Worm (Caenorhabditis elegans) whole organism, young adult: ENCODE measurements around the gene F21H7.3.

Experiments used
- C06A6.2 ChIP-seq: fragments of 200-800 bp; sonication (Bioruptor generic); conservative IDR thresholded peaks from 2 replicates; pipeline ENCODE4 v1.3.6; 2022; ENCODE audit warnings: missing genetic modification characterization, missing compliant biosample characterization
- F57A8.1 ChIP-seq: fragments of 200-800 bp; sonication (Bioruptor generic); optimal IDR thresholded peaks from 2 replicates; lab custom pipeline; 2018; ENCODE audit warnings: mild to moderate bottlenecking, missing genetic modification characterization, moderate library complexity, missing compliant biosample characterization
- T07F8.4 ChIP-seq: sonication (generic microtip); optimal IDR thresholded peaks from 2 replicates; lab custom pipeline; 2016; ENCODE audit warnings: mild to moderate bottlenecking, missing genetic modification characterization, moderate library complexity, missing compliant biosample characterization
- Y56A3A.18 ChIP-seq: fragments of 200-800 bp; sonication (Bioruptor generic); IDR thresholded peaks from 2 replicates; pipeline ENCODE4 v1.3.6; 2022; ENCODE audit warnings: missing genetic modification reagents, missing genetic modification characterization, missing compliant biosample characterization
- attf-3 ChIP-seq: fragments of 200-800 bp; sonication (Bioruptor generic); conservative IDR thresholded peaks from 2 replicates; pipeline ENCODE4 v1.3.6; 2022; ENCODE audit warnings: missing genetic modification reagents, missing genetic modification characterization, missing compliant biosample characterization
- bed-2 ChIP-seq: fragments of 200-800 bp; sonication (Bioruptor generic); IDR thresholded peaks from 2 replicates; pipeline ENCODE4 v1.3.6; 2022; ENCODE audit warnings: missing genetic modification reagents, missing genetic modification characterization, missing compliant biosample characterization
- dox-1 ChIP-seq: fragments of 200-800 bp; sonication (Bioruptor generic); IDR thresholded peaks from 2 replicates; pipeline ENCODE4 v1.3.6; 2022; ENCODE audit warnings: missing genetic modification reagents, missing genetic modification characterization, missing compliant biosample characterization
- fkh-3 ChIP-seq: sonication (generic microtip); optimal IDR thresholded peaks from 2 replicates; lab custom pipeline; 2016; ENCODE audit warnings: mild to moderate bottlenecking, missing genetic modification characterization, missing compliant biosample characterization
- madf-3 ChIP-seq: fragments of 200-800 bp; sonication (Bioruptor generic); IDR thresholded peaks from 2 replicates; pipeline ENCODE4 v1.3.6; 2022; ENCODE audit warnings: missing genetic modification reagents, missing genetic modification characterization, missing compliant biosample characterization
- pha-4 ChIP-seq: fragments of 150-350 bp; sonication (generic microtip); optimal IDR thresholded peaks from 2 replicates; lab custom pipeline; 2014; ENCODE audit warnings: missing biosample characterization, missing genetic modification reagents, missing genetic modification characterization
- sea-2 ChIP-seq: fragments of 200-800 bp; sonication (Bioruptor generic); IDR thresholded peaks from 2 replicates; pipeline ENCODE4 v1.3.6; 2022; ENCODE audit warnings: missing genetic modification characterization, missing compliant biosample characterization
- snpc-4 ChIP-seq, 5 experiments: fragments of 150-350 bp in 1 of 5; sonication (generic microtip) in 4 of 5; optimal IDR thresholded peaks; 2 replicates each; lab custom pipeline; 2014 to 2018; ENCODE audit warnings: missing genetic modification characterization in 5 of 5, missing biosample characterization in 3 of 5, antibody characterized with exemption in 2 of 5, mild to moderate bottlenecking in 2 of 5, missing compliant biosample characterization in 2 of 5, missing genotype in 2 of 5, moderate library complexity in 2 of 5, missing genetic modification reagents in 1 of 5
- unc-62 ChIP-seq: fragments of 150-350 bp; optimal IDR thresholded peaks from 2 replicates; lab custom pipeline; 2014; ENCODE audit warnings: missing biosample characterization, missing genetic modification reagents, missing genetic modification characterization
- ztf-18 ChIP-seq: sonication (generic microtip); optimal IDR thresholded peaks from 2 replicates; lab custom pipeline; 2016; ENCODE audit warnings: missing genotype, mild to moderate bottlenecking, missing genetic modification characterization, missing compliant biosample characterization

- TF ChIP-seq F57A8.1 (no peak), Y56A3A.18 (GFP tag; lab: Robert Waterston, UW) (no peak), dox-1 (GFP tag; lab: Robert Waterston, UW) (no peak), bed-2 (GFP tag; lab: Robert Waterston, UW) (no peak), C06A6.2 (GFP tag; lab: Robert Waterston, UW) (no peak), sea-2 (no peak), fkh-3 (tag; lab: Kevin White, UChicago) (no peak), attf-3 (GFP tag; lab: Robert Waterston, UW) (no peak), unc-62 (GFP tag; lab: Kevin White, UChicago) (no peak), pha-4 (no peak), madf-3 (GFP tag; lab: Robert Waterston, UW) (no peak), T07F8.4 (tag; lab: Kevin White, UChicago) (no peak), ztf-18 (tag; lab: Kevin White, UChicago) (no peak), snpc-4 (GFP tag; optimal IDR thresholded peaks at IDR 0.05; lab: Kevin White, UChicago) (no peak), snpc-4 (tag; optimal IDR thresholded peaks at IDR 0.05; lab: Kevin White, UChicago) (no peak)
These were observed 11.0 kb downstream of the F21H7.3 start, which contains the start of gene stdh-2 for ce11 chrV:16224027-16224426.
